Worm (Caenorhabditis elegans) whole organism, young adult: ENCODE results near the gene F44E5.5.

Experiments
- B0336.3 ChIP-seq: fragments of 200-800 bp; sonication (Bioruptor generic); IDR thresholded peaks from 2 replicates; pipeline ENCODE4 v1.3.6; 2022; ENCODE audit warnings: missing genetic modification characterization, missing compliant biosample characterization
- C06A6.2 ChIP-seq: fragments of 200-800 bp; sonication (Bioruptor generic); conservative IDR thresholded peaks from 2 replicates; pipeline ENCODE4 v1.3.6; 2022; ENCODE audit warnings: missing genetic modification characterization, missing compliant biosample characterization
- D2030.7 ChIP-seq: fragments of 200-800 bp; sonication (Bioruptor generic); IDR thresholded peaks from 2 replicates; pipeline ENCODE4 v1.3.6; 2022; ENCODE audit warnings: missing genetic modification reagents, missing genetic modification characterization, missing compliant biosample characterization
- F37B4.10 ChIP-seq: fragments of 200-800 bp; sonication (Bioruptor generic); IDR thresholded peaks from 2 replicates; pipeline ENCODE4 v1.3.6; 2022; ENCODE audit warnings: missing genetic modification characterization, missing compliant biosample characterization
- F39B2.1 ChIP-seq: fragments of 200-800 bp; sonication (Bioruptor generic); IDR thresholded peaks from 2 replicates; pipeline ENCODE4 v1.3.6; 2022; ENCODE audit warnings: missing genetic modification reagents, missing genetic modification characterization, missing compliant biosample characterization
- F52B5.7 ChIP-seq: sonication (generic microtip); optimal IDR thresholded peaks from 2 replicates; lab custom pipeline; 2016; ENCODE audit warnings: mild to moderate bottlenecking, missing genetic modification characterization, missing compliant biosample characterization
- F55B11.4 ChIP-seq: sonication (generic microtip); optimal IDR thresholded peaks from 2 replicates; lab custom pipeline; 2016; ENCODE audit warnings: missing compliant biosample characterization, missing genetic modification characterization, borderline replicate concordance; ENCODE audit not compliant: insufficient read depth
- F57C9.4 ChIP-seq: sonication (generic microtip); optimal IDR thresholded peaks from 2 replicates; lab custom pipeline; 2017; ENCODE audit warnings: mild to moderate bottlenecking, missing genetic modification characterization, missing compliant biosample characterization
- K11D2.4 ChIP-seq: fragments of 200-800 bp; sonication (Bioruptor generic); IDR thresholded peaks from 2 replicates; pipeline ENCODE4 v1.3.6; 2022; ENCODE audit warnings: missing genetic modification reagents, missing genetic modification characterization, missing compliant biosample characterization
- Y95B8A.8 ChIP-seq: fragments of 200-800 bp; sonication (Bioruptor generic); IDR thresholded peaks from 2 replicates; pipeline ENCODE4 v1.3.6; 2022; ENCODE audit warnings: missing genetic modification reagents, missing genetic modification characterization, missing compliant biosample characterization
- ZK185.1 ChIP-seq: sonication (generic microtip); optimal IDR thresholded peaks from 2 replicates; lab custom pipeline; 2016; ENCODE audit warnings: mild to moderate bottlenecking, missing genetic modification characterization, missing compliant biosample characterization; ENCODE audit not compliant: poor library complexity, severe bottlenecking
- atf-7 ChIP-seq: sonication (generic microtip); optimal IDR thresholded peaks from 2 replicates; lab custom pipeline; 2017; ENCODE audit warnings: mild to moderate bottlenecking, missing genetic modification characterization, missing compliant biosample characterization
- ceh-40 ChIP-seq: fragments of 200-800 bp; sonication (Bioruptor generic); IDR thresholded peaks from 2 replicates; pipeline ENCODE4 v1.3.6; 2022; ENCODE audit warnings: missing genetic modification characterization, missing compliant biosample characterization
- chd-7 ChIP-seq: sonication (generic microtip); optimal IDR thresholded peaks from 2 replicates; lab custom pipeline; 2016; ENCODE audit warnings: mild to moderate bottlenecking, missing genetic modification characterization, moderate library complexity, missing compliant biosample characterization
- die-1 ChIP-seq: sonication (generic microtip); optimal IDR thresholded peaks from 2 replicates; lab custom pipeline; 2016; ENCODE audit warnings: missing genotype, mild to moderate bottlenecking, missing genetic modification characterization, missing compliant biosample characterization
- dox-1 ChIP-seq: fragments of 200-800 bp; sonication (Bioruptor generic); IDR thresholded peaks from 2 replicates; pipeline ENCODE4 v1.3.6; 2022; ENCODE audit warnings: missing genetic modification reagents, missing genetic modification characterization, missing compliant biosample characterization
- egrh-3 ChIP-seq: fragments of 200-800 bp; sonication (Bioruptor generic); IDR thresholded peaks from 2 replicates; pipeline ENCODE4 v1.3.6; 2022; ENCODE audit warnings: missing genetic modification reagents, missing genetic modification characterization, missing compliant biosample characterization
- fkh-3 ChIP-seq: sonication (generic microtip); optimal IDR thresholded peaks from 2 replicates; lab custom pipeline; 2016; ENCODE audit warnings: mild to moderate bottlenecking, missing genetic modification characterization, missing compliant biosample characterization
- gei-17 ChIP-seq: fragments of 200-800 bp; sonication (Bioruptor generic); optimal IDR thresholded peaks from 2 replicates; lab custom pipeline; 2018; ENCODE audit warnings: mild to moderate bottlenecking, missing genetic modification characterization, missing compliant biosample characterization
- him-1 ChIP-seq: sonication (generic microtip); optimal IDR thresholded peaks from 2 replicates; lab custom pipeline; 2016; ENCODE audit warnings: missing genotype, missing genetic modification reagents, missing genetic modification characterization, missing compliant biosample characterization
- hlh-26 ChIP-seq: fragments of 200-800 bp; sonication (Bioruptor generic); conservative IDR thresholded peaks from 2 replicates; pipeline ENCODE4 v1.3.6; 2022; ENCODE audit warnings: missing genetic modification reagents, missing genetic modification characterization, missing compliant biosample characterization
- hmg-1.2 ChIP-seq: fragments of 200-800 bp; sonication (Bioruptor generic); IDR thresholded peaks from 2 replicates; pipeline ENCODE4 v1.3.6; 2022; ENCODE audit warnings: missing genetic modification reagents, missing genetic modification characterization, missing compliant biosample characterization
- hmg-20 ChIP-seq: fragments of 200-800 bp; sonication (Bioruptor generic); IDR thresholded peaks from 2 replicates; pipeline ENCODE4 v1.3.6; 2022; ENCODE audit warnings: missing genetic modification reagents, missing genetic modification characterization, missing compliant biosample characterization
- hrde-1 ChIP-seq: sonication (generic microtip); optimal IDR thresholded peaks from 2 replicates; lab custom pipeline; 2016; ENCODE audit warnings: missing genetic modification characterization, mild to moderate bottlenecking, missing compliant biosample characterization, moderate library complexity, missing genotype, missing genetic modification reagents, borderline replicate concordance
- let-526 ChIP-seq: fragments of 200-800 bp; sonication (Bioruptor generic); IDR thresholded peaks from 2 replicates; pipeline ENCODE4 v1.3.6; 2022; ENCODE audit warnings: missing genetic modification reagents, missing genetic modification characterization, missing compliant biosample characterization
- let-607 ChIP-seq, 2 experiments: fragments of 200-800 bp in 1 of 2; sonication (Bioruptor generic) in 1 of 2; sonication (generic microtip) in 1 of 2; optimal IDR thresholded peaks; 2 replicates each; lab custom pipeline; 2016 to 2018; ENCODE audit warnings: mild to moderate bottlenecking in 2 of 2, missing compliant biosample characterization in 2 of 2, missing genetic modification characterization in 2 of 2, moderate library complexity in 2 of 2, missing genotype in 1 of 2
- lin-40 ChIP-seq: sonication (generic microtip); optimal IDR thresholded peaks from 2 replicates; lab custom pipeline; 2016; ENCODE audit warnings: missing genetic modification characterization, mild to moderate bottlenecking, missing compliant biosample characterization, missing genotype, missing genetic modification reagents
- lin-54 ChIP-seq: fragments of 200-800 bp; sonication (Bioruptor generic); optimal IDR thresholded peaks from 2 replicates; lab custom pipeline; 2018; ENCODE audit warnings: mild to moderate bottlenecking, missing genetic modification characterization, missing compliant biosample characterization
- lir-1 ChIP-seq: fragments of 200-800 bp; sonication (Bioruptor generic); conservative IDR thresholded peaks from 2 replicates; pipeline ENCODE4 v1.3.6; 2022; ENCODE audit warnings: missing genetic modification reagents, missing genetic modification characterization, missing compliant biosample characterization
- madf-3 ChIP-seq: fragments of 200-800 bp; sonication (Bioruptor generic); IDR thresholded peaks from 2 replicates; pipeline ENCODE4 v1.3.6; 2022; ENCODE audit warnings: missing genetic modification reagents, missing genetic modification characterization, missing compliant biosample characterization
- mcd-1 ChIP-seq: fragments of 200-800 bp; sonication (Bioruptor generic); IDR thresholded peaks from 2 replicates; pipeline ENCODE4 v1.3.6; 2022; ENCODE audit warnings: missing genetic modification reagents, missing genetic modification characterization, missing compliant biosample characterization
- mel-28 ChIP-seq: sonication (generic microtip); optimal IDR thresholded peaks from 2 replicates; lab custom pipeline; 2016; ENCODE audit warnings: borderline replicate concordance, mild to moderate bottlenecking, missing genetic modification characterization, missing compliant biosample characterization
- nfya-1 ChIP-seq: sonication (generic microtip); optimal IDR thresholded peaks from 2 replicates; lab custom pipeline; 2017; ENCODE audit warnings: antibody characterized with exemption, missing compliant biosample characterization, missing genetic modification characterization, borderline replicate concordance; ENCODE audit not compliant: insufficient read depth
- nhr-27 ChIP-seq: fragments of 200-800 bp; sonication (Bioruptor generic); optimal IDR thresholded peaks from 2 replicates; lab custom pipeline; 2018; ENCODE audit warnings: mild to moderate bottlenecking, missing genetic modification characterization, moderate library complexity, missing compliant biosample characterization
- pha-4 ChIP-seq: fragments of 150-350 bp; sonication (generic microtip); optimal IDR thresholded peaks from 2 replicates; lab custom pipeline; 2014; ENCODE audit warnings: missing biosample characterization, missing genetic modification reagents, missing genetic modification characterization
- rcor-1 ChIP-seq: fragments of 200-800 bp; sonication (Bioruptor generic); IDR thresholded peaks from 2 replicates; pipeline ENCODE4 v1.3.6; 2022; ENCODE audit warnings: missing genetic modification reagents, missing genetic modification characterization, missing compliant biosample characterization
- rpc-1 ChIP-seq, 2 experiments: fragments of 150-350 bp in 1 of 2; sonication (generic microtip) in 1 of 2; optimal IDR thresholded peaks; 2 replicates each; lab custom pipeline; 2014 to 2018; ENCODE audit warnings: missing biosample characterization in 1 of 2, missing genetic modification characterization in 1 of 2, missing genetic modification reagents in 1 of 2, missing genotype in 1 of 2
- sdz-38 ChIP-seq: sonication (generic microtip); optimal IDR thresholded peaks from 2 replicates; lab custom pipeline; 2016; ENCODE audit warnings: missing genotype, missing genetic modification characterization, missing compliant biosample characterization
- somi-1 ChIP-seq: fragments of 200-800 bp; sonication (Bioruptor generic); optimal IDR thresholded peaks from 2 replicates; lab custom pipeline; 2018; ENCODE audit warnings: mild to moderate bottlenecking, missing genetic modification characterization, missing compliant biosample characterization
- sptf-2 ChIP-seq: fragments of 200-800 bp; sonication (Bioruptor generic); optimal IDR thresholded peaks from 2 replicates; lab custom pipeline; 2018; ENCODE audit warnings: mild to moderate bottlenecking, missing genetic modification characterization, missing compliant biosample characterization
- zim-3 ChIP-seq: sonication (generic microtip); optimal IDR thresholded peaks from 2 replicates; lab custom pipeline; 2017; ENCODE audit warnings: mild to moderate bottlenecking, missing genetic modification characterization, moderate library complexity, missing compliant biosample characterization
- ztf-22 ChIP-seq: fragments of 200-800 bp; sonication (Bioruptor generic); optimal IDR thresholded peaks from 2 replicates; lab custom pipeline; 2018; ENCODE audit warnings: mild to moderate bottlenecking, missing genetic modification characterization, moderate library complexity, missing compliant biosample characterization
- ztf-28 ChIP-seq: fragments of 200-800 bp; sonication (Bioruptor generic); IDR thresholded peaks from 2 replicates; pipeline ENCODE4 v1.3.6; 2022; ENCODE audit warnings: missing genetic modification reagents, missing genetic modification characterization, missing compliant biosample characterization
- ztf-3 ChIP-seq: fragments of 200-800 bp; sonication (Bioruptor generic); optimal IDR thresholded peaks from 2 replicates; lab custom pipeline; 2018; ENCODE audit warnings: mild to moderate bottlenecking, missing genetic modification characterization, missing compliant biosample characterization
- ztf-6 ChIP-seq: fragments of 200-800 bp; sonication (Bioruptor generic); IDR thresholded peaks from 2 replicates; pipeline ENCODE4 v1.3.6; 2022; ENCODE audit warnings: missing genetic modification reagents, missing genetic modification characterization, missing compliant biosample characterization

The F44E5.5 gene

DNA sequence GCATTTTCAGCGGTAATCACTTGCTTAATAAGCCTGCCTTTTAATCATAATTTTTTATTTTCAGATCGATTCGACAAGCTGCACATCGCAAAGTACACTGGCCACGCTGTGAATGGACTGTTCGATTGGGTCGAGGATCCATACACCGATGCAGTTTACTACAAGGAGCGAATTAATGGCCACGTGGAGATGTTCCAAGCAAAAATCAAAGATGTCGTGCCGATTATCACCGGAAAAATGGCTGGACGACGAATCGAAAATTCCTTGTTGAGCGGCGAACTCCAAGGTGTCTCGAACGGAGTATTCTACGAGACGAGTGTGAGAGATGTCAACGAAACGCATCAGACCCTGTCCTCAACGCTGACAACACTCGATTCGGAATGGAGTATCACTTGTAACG lies 32.0 kb upstream of the F44E5.5 start:
- TF ChIP-seq ztf-22 (no peak), F52B5.7 (no peak), egrh-3 (GFP tag; lab: Robert Waterston, UW) (no peak), hlh-26 (GFP tag; lab: Robert Waterston, UW) (no peak), hmg-20 (GFP tag; lab: Robert Waterston, UW) (no peak), ztf-28 (GFP tag; lab: Robert Waterston, UW) (no peak), nhr-27 (tag; lab: Kevin White, UChicago) (no peak), lir-1 (GFP tag; lab: Robert Waterston, UW) (no peak), madf-3 (no peak), mcd-1 (GFP tag; lab: Robert Waterston, UW) (no peak), chd-7 (tag; lab: Kevin White, UChicago) (no peak), ZK185.1 (tag; lab: Kevin White, UChicago) (no peak), sptf-2 (GFP tag; lab: Kevin White, UChicago) (no peak), gei-17 (GFP tag; lab: Kevin White, UChicago) (no peak), mel-28 (tag; lab: Kevin White, UChicago) (no peak), C06A6.2 (no peak), sdz-38 (no peak)

DNA sequence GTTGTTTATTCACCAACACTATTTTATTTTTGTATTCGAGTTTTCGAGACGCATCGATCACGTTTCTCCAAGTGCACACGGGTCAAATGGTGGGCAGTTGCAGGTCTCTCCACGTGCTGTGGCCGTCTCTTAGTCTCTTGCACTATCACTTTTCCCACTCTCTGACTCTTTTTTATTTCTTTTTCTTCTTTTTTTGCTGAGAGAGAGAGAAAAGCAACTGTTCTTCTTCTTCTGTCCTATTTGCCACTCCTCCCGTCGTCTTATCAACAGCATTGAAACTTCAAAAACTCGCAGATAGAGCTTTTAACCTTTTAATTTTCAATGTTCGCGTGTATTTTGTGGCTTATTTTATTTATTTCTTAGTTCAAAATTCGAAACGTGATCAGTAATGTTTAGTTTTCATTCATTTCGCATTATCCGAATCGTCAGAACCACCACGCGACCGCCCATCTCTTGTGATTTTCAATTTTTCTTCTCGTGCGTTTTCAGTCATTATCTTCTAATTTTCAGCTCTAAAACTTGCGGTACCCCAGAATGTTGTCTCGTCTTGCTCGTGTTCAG lies 30.8 kb upstream of the F44E5.5 start, which contains the start of gene alh-8:
Gene alh-8 (plus strand): TSS at position 511 of the 561 bp plus-strand sequence.
- TF ChIP-seq ZK185.1 (tag; lab: Kevin White, UChicago) (peak; percentile 40), lin-40 (tag; lab: Kevin White, UChicago) (peak; percentile 25), F57C9.4 (no peak), him-1 (tag; lab: Kevin White, UChicago) (no peak), hmg-1.2 (peak; percentile 33; the same call in 1 of the 2 replicates), sdz-38 (no peak), hmg-20 (GFP tag; lab: Robert Waterston, UW) (no peak), dox-1 (GFP tag; lab: Robert Waterston, UW) (0 out of 2 replicates have a peak, but pooled peaks have one; percentile 25), rpc-1 (optimal IDR thresholded peaks at IDR 0.05; lab: Kevin White, UChicago) (no peak), rpc-1 (tag; optimal IDR thresholded peaks at IDR 0.05; lab: Kevin White, UChicago) (no peak), Y95B8A.8 (GFP tag; lab: Robert Waterston, UW) (0 out of 2 replicates have a peak, but pooled peaks have one; percentile 43), D2030.7 (GFP tag; lab: Robert Waterston, UW) (0 out of 2 replicates have a peak, but pooled peaks have one; percentile 14), let-607 (tag; optimal IDR thresholded peaks at IDR 0.05; lab: Kevin White, UChicago) (no peak), let-526 (no peak), zim-3 (tag; lab: Kevin White, UChicago) (no peak), F55B11.4 (tag; lab: Kevin White, UChicago) (no peak), die-1 (tag; lab: Kevin White, UChicago) (peak; percentile 42), ceh-40 (no peak), rcor-1 (GFP tag; lab: Robert Waterston, UW) (peak; percentile 36; the same call in 1 of the 2 replicates), F39B2.1 (GFP tag; lab: Robert Waterston, UW) (no peak), hrde-1 (tag; lab: Kevin White, UChicago) (no peak), ztf-6 (GFP tag; lab: Robert Waterston, UW) (no peak), atf-7 (tag; lab: Kevin White, UChicago) (peak; percentile 61), lin-54 (GFP tag; lab: Kevin White, UChicago) (peak; percentile 33), ztf-22 (peak; percentile 29), F37B4.10 (no peak), ztf-3 (GFP tag; lab: Kevin White, UChicago) (no peak), somi-1 (GFP tag; lab: Kevin White, UChicago) (peak; percentile 68), egrh-3 (GFP tag; lab: Robert Waterston, UW) (no peak), K11D2.4 (GFP tag; lab: Robert Waterston, UW) (no peak), hlh-26 (GFP tag; lab: Robert Waterston, UW) (no peak), nfya-1 (tag; lab: Kevin White, UChicago) (no peak), B0336.3 (GFP tag; lab: Robert Waterston, UW) (no peak; the same call in 1 of the 2 replicates), fkh-3 (tag; lab: Kevin White, UChicago) (no peak), pha-4 (no peak)
